Worm (Caenorhabditis elegans) whole organism, early embryonic: ENCODE results near the gene Y51B9A.6.

Experiments
- ama-1 ChIP-seq: fragments of 150-350 bp; optimal IDR thresholded peaks from 2 replicates; lab custom pipeline; 2014
- flt-1 ChIP-seq: fragments of 200-800 bp; sonication (Bioruptor generic); IDR thresholded peaks from 2 replicates; pipeline ENCODE4 v1.3.6; 2022; ENCODE audit warnings: missing genetic modification characterization, missing compliant biosample characterization
- hnd-1 ChIP-seq: sonication (generic microtip); optimal IDR thresholded peaks from 2 replicates; lab custom pipeline; 2016; ENCODE audit warnings: missing genetic modification characterization, missing compliant biosample characterization
- pes-1 ChIP-seq: fragments of 200-800 bp; sonication (Bioruptor generic); IDR thresholded peaks from 2 replicates; pipeline ENCODE4 v1.3.6; 2022; ENCODE audit warnings: missing genetic modification reagents, missing genetic modification characterization, missing compliant biosample characterization
- sea-1 ChIP-seq: fragments of 200-800 bp; sonication (Bioruptor generic); conservative IDR thresholded peaks from 2 replicates; pipeline ENCODE4 v1.3.6; 2022; ENCODE audit warnings: missing genetic modification characterization, missing compliant biosample characterization
- tra-4 ChIP-seq: sonication (generic microtip); optimal IDR thresholded peaks from 2 replicates; lab custom pipeline; 2017; ENCODE audit warnings: missing genetic modification characterization, missing compliant biosample characterization

ce11 chrII:9372991-9373390 is 30.0 kb downstream of the Y51B9A.6 start, which contains the start of gene C06C3.4:
- TF ChIP-seq pes-1 (GFP tag; lab: Robert Waterston, UW) (no peak), ama-1 (lab: Kevin White, UChicago) (no peak), sea-1 (GFP tag; lab: Robert Waterston, UW) (no peak), tra-4 (tag; lab: Kevin White, UChicago) (no peak), flt-1 (GFP tag; lab: Robert Waterston, UW) (no peak), hnd-1 (tag; lab: Kevin White, UChicago) (no peak)
